Fruit fly (Drosophila melanogaster): Measurements from ENCODE around the gene Cad87A.
"Not testable (repeated sequence)": the region's sequence is repeated elsewhere in the genome, so short reads cannot be mapped to it uniquely, and the experiment has no call there.

The Cad87A gene

dm6 chr3R:11968030-11968753 is 19.3 kb upstream of the Cad87A start:
- TF ChIP-seq EcR (GFP tag; optimal IDR thresholded peaks at IDR 0.05) (peak; percentile 84), D1 (tag; optimal IDR thresholded peaks at IDR 0.05) (no peak), CG8159 (tag; optimal IDR thresholded peaks at IDR 0.05) (no peak), CG32121 (GFP tag; IDR thresholded peaks at IDR 0.05) (no peak), fd96Ca (GFP tag; IDR thresholded peaks at IDR 0.05) (no peak), CG8301 (tag; optimal IDR thresholded peaks at IDR 0.05) (no peak)

DNA sequence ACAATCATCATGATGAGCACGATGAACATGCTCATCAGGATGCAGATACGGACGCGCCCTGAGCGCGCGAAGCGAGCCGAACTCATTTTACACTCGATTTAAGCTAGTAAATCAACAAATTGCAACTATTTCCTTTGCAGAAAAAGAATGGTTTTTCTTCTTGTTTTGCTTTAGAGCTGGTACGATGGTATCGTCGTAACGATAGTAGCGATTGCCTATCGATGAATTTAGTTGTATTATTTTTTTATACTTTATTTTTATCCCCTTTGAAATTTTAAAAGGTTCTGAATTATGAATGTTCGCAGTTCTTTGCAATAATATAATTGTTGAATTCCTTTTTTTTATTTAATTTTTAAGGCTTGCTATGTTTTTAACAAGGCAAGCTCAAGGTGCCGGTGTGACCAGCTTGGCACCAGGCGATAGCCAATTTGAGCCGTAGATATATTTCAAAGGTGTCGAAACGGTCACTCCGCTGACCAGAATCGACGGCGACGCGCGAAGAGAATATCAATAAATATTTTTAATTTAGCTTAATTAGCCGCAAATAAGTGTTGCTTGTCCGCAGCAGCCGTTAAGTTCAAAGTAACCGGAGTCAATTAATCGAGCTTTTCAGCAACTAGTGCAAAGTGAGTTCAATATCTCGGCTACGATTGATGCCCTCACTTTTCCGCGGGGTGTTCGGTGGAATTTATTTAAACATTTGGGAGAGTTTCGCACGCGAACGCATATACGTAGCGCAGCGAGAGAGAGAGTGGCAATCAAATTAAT is 18.5 kb upstream of the Cad87A start, which contains the start of the genes CG12213 and GC1:
Gene CG12213 (minus strand): TSS at position 430 of the 768 bp plus-strand sequence.
Gene GC1 (plus strand): TSS at position 447 of the 768 bp plus-strand sequence.
- no peak for TF ChIP-seq CG4496 (GFP tag; IDR thresholded peaks at IDR 0.05)
- TF ChIP-seq D1 (tag; optimal IDR thresholded peaks at IDR 0.05), result no peak
- TF ChIP-seq gl (tag; optimal IDR thresholded peaks at IDR 0.05), result no peak
- 0 out of 2 replicates have a peak, but pooled peaks have one; percentile 10 for TF ChIP-seq Ets98B (GFP tag; IDR thresholded peaks at IDR 0.05)
- 0 out of 2 replicates have a peak, but pooled peaks have one; percentile 16 for TF ChIP-seq CG10348 (GFP tag; IDR thresholded peaks at IDR 0.05)
- no peak; the same call in 1 of the 2 replicates for TF ChIP-seq CG32121 (GFP tag; IDR thresholded peaks at IDR 0.05)
- TF ChIP-seq CG8159 (tag; optimal IDR thresholded peaks at IDR 0.05), result peak; percentile 35
- TF ChIP-seq CG8301 (tag; optimal IDR thresholded peaks at IDR 0.05), result no peak
- TF ChIP-seq CG34367 (tag; optimal IDR thresholded peaks at IDR 0.05), result peak; percentile 8
- no peak for TF ChIP-seq fd96Ca (GFP tag; IDR thresholded peaks at IDR 0.05)
- TF ChIP-seq CG13204 (GFP tag; optimal IDR thresholded peaks at IDR 0.05), result no peak
- TF ChIP-seq EcR (GFP tag; optimal IDR thresholded peaks at IDR 0.05), result peak; percentile 1
- no peak for TF ChIP-seq Pif1A (GFP tag; optimal IDR thresholded peaks at IDR 0.05)
- TF ChIP-seq rn (GFP tag; IDR thresholded peaks at IDR 0.05), result no peak
- no peak for TF ChIP-seq CG17806 (tag; optimal IDR thresholded peaks at IDR 0.05)
- TF ChIP-seq Pif1B (GFP tag; optimal IDR thresholded peaks at IDR 0.05), result no peak
- TF ChIP-seq CG14655 (GFP tag; optimal IDR thresholded peaks at IDR 0.05), result no peak
- TF ChIP-seq Snoo (tag; optimal IDR thresholded peaks at IDR 0.05), result peak; percentile 4
- peak; percentile 24 for TF ChIP-seq CG15710 (tag; optimal IDR thresholded peaks at IDR 0.05)
- peak; percentile 13 for TF ChIP-seq CG9948 (tag; optimal IDR thresholded peaks at IDR 0.05)
- TF ChIP-seq CG12605 (GFP tag; IDR thresholded peaks at IDR 0.05), result no peak

DNA sequence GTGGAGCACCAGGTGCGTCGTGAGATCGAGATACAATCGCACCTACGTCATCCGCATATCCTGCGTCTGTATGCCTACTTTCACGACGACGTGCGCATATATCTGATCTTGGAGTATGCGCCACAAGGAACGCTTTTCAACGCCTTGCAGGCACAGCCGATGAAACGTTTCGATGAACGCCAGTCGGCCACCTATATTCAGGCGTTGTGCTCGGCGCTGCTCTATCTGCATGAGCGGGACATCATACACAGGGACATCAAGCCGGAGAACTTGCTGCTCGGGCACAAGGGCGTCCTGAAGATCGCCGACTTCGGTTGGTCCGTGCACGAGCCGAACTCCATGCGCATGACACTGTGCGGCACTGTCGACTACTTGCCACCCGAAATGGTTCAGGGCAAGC is 15.1 kb upstream of the Cad87A start:
- TF ChIP-seq rn (GFP tag; IDR thresholded peaks at IDR 0.05), result no peak
- no peak for TF ChIP-seq CG8301 (tag; optimal IDR thresholded peaks at IDR 0.05)
- no peak for TF ChIP-seq Pif1A (GFP tag; optimal IDR thresholded peaks at IDR 0.05)
- no peak for TF ChIP-seq Pif1B (GFP tag; optimal IDR thresholded peaks at IDR 0.05)
- TF ChIP-seq CG4496 (GFP tag; IDR thresholded peaks at IDR 0.05), result no peak
- TF ChIP-seq CG9948 (tag; optimal IDR thresholded peaks at IDR 0.05), result no peak
- no peak for TF ChIP-seq gl (tag; optimal IDR thresholded peaks at IDR 0.05)
- no peak for TF ChIP-seq CG12605 (GFP tag; IDR thresholded peaks at IDR 0.05)
- TF ChIP-seq CG34367 (tag; optimal IDR thresholded peaks at IDR 0.05), result no peak
- no peak for TF ChIP-seq CG32121 (GFP tag; IDR thresholded peaks at IDR 0.05)
- TF ChIP-seq fd96Ca (GFP tag; IDR thresholded peaks at IDR 0.05), result no peak
- TF ChIP-seq Snoo (tag; optimal IDR thresholded peaks at IDR 0.05), result no peak
- TF ChIP-seq CG10348 (GFP tag; IDR thresholded peaks at IDR 0.05), result no peak

- no peak for TF ChIP-seq CG12605 (GFP tag; IDR thresholded peaks at IDR 0.05)
- no peak for TF ChIP-seq CG13204 (GFP tag; optimal IDR thresholded peaks at IDR 0.05)
- TF ChIP-seq CG9948 (tag; optimal IDR thresholded peaks at IDR 0.05), result peak; percentile 44
- TF ChIP-seq fd96Ca (GFP tag; IDR thresholded peaks at IDR 0.05), result no peak
- TF ChIP-seq CG34367 (tag; optimal IDR thresholded peaks at IDR 0.05), result peak; percentile 7
- TF ChIP-seq Pif1A (GFP tag; optimal IDR thresholded peaks at IDR 0.05), result no peak
- peak; percentile 39 for TF ChIP-seq CG8301 (tag; optimal IDR thresholded peaks at IDR 0.05)
- no peak for TF ChIP-seq CG14655 (GFP tag; optimal IDR thresholded peaks at IDR 0.05)
- TF ChIP-seq CG10348 (GFP tag; IDR thresholded peaks at IDR 0.05), result no peak
- TF ChIP-seq D1 (tag; optimal IDR thresholded peaks at IDR 0.05), result no peak
- TF ChIP-seq CG8159 (tag; optimal IDR thresholded peaks at IDR 0.05), result peak; percentile 60
- no peak for TF ChIP-seq gl (tag; optimal IDR thresholded peaks at IDR 0.05)
- TF ChIP-seq CG32121 (GFP tag; IDR thresholded peaks at IDR 0.05), result peak; percentile 21; the same call in 1 of the 2 replicates
- TF ChIP-seq EcR (GFP tag; optimal IDR thresholded peaks at IDR 0.05), result peak; percentile 67
- TF ChIP-seq Snoo (tag; optimal IDR thresholded peaks at IDR 0.05), result peak; percentile 16
- TF ChIP-seq rn (GFP tag; IDR thresholded peaks at IDR 0.05), result no peak
- peak; percentile 64 for TF ChIP-seq CG15710 (tag; optimal IDR thresholded peaks at IDR 0.05)
- peak; percentile 44 for TF ChIP-seq CG17806 (tag; optimal IDR thresholded peaks at IDR 0.05)
- no peak for TF ChIP-seq Pif1B (GFP tag; optimal IDR thresholded peaks at IDR 0.05)
- no peak; the same call in 1 of the 2 replicates for TF ChIP-seq Ets98B (GFP tag; IDR thresholded peaks at IDR 0.05)
- TF ChIP-seq CG4496 (GFP tag; IDR thresholded peaks at IDR 0.05), result peak; percentile 61; the same call in 2 of the 3 replicates
Observed at dm6 chr3R:11962739-11963214, 13.8 kb upstream of the Cad87A start, which contains the start of the genes CG3281 and aurA. TSS of gene CG3281 (minus strand) at chr3R:11962805. TSS of gene aurA (plus strand) at chr3R:11963124.

DNA sequence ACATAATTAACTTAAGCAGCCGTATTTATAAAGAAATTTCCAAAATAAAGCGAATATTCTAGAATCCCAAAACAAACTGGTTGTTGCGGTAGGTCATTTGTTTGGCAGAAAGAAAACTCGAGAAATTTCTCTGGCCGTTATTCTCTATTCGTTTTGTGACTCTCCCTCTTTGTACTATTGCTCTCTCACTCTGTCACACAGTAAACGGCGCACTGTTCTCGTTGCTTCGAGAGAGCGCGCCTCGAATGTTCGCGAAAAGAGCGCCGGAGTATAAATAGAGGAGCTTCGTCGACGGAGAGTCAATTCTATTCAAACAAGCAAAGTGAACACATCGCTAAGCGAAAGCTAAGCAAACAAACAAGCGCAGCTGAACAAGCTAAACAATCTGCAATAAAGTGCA is 9.3 kb upstream of the Cad87A start, which contains the start of gene Hsp70Ab:
Gene Hsp70Ab (plus strand): TSS at position 301 of the 400 bp plus-strand sequence.
- not testable (repeated sequence) for TF ChIP-seq CG8159 (tag; optimal IDR thresholded peaks at IDR 0.05); Pif1A (GFP tag; optimal IDR thresholded peaks at IDR 0.05); CG4496 (GFP tag; IDR thresholded peaks at IDR 0.05)
